Fruit fly (Drosophila melanogaster) whole organism, adult: ENCODE data around the gene CG15200.
A peak's percentile ranks its signal among the peaks of the same experiment; 100 is the strongest.

ENCODE experiments used
- CG12768 ChIP-seq: fragments of 200-800 bp; sonication (Bioruptor generic); optimal IDR thresholded peaks from 2 replicates; lab custom pipeline; 2017; ENCODE audit warnings: missing biosample characterization, missing genetic modification characterization, mild to moderate bottlenecking, moderate library complexity, missing genetic modification reagents
- CG1620 ChIP-seq: fragments of 200-800 bp; sonication (Bioruptor generic); optimal IDR thresholded peaks from 2 replicates; lab custom pipeline; 2016; ENCODE audit warnings: missing biosample characterization, missing genetic modification characterization
- CG33017 ChIP-seq: fragments of 200-800 bp; sonication (Bioruptor generic); optimal IDR thresholded peaks from 2 replicates; lab custom pipeline; 2018; ENCODE audit warnings: missing biosample characterization, mild to moderate bottlenecking, missing genetic modification characterization, moderate library complexity
- CG7045 ChIP-seq: fragments of 200-800 bp; sonication (Bioruptor generic); optimal IDR thresholded peaks from 2 replicates; lab custom pipeline; 2017; ENCODE audit warnings: missing biosample characterization, mild to moderate bottlenecking, missing genetic modification characterization
- CG7101 ChIP-seq: fragments of 200-800 bp; sonication (Bioruptor generic); optimal IDR thresholded peaks from 2 replicates; lab custom pipeline; 2018; ENCODE audit warnings: missing biosample characterization, mild to moderate bottlenecking, missing genetic modification characterization, moderate library complexity
- Clk ChIP-seq: fragments of 200-800 bp; sonication (Bioruptor generic); optimal IDR thresholded peaks from 2 replicates; lab custom pipeline; 2017; ENCODE audit warnings: missing biosample characterization, missing genetic modification characterization
- Hr96 ChIP-seq: fragments of 200-800 bp; sonication (Bioruptor generic); optimal IDR thresholded peaks from 2 replicates; lab custom pipeline; 2016; ENCODE audit warnings: missing biosample characterization, missing genetic modification characterization
- Mnt ChIP-seq: fragments of 200-800 bp; sonication (Bioruptor generic); optimal IDR thresholded peaks from 2 replicates; lab custom pipeline; 2016; ENCODE audit warnings: missing biosample characterization, mild to moderate bottlenecking, missing genetic modification characterization
- cic ChIP-seq: fragments of 200-800 bp; sonication (Bioruptor generic); optimal IDR thresholded peaks from 2 replicates; lab custom pipeline; 2017; ENCODE audit warnings: missing biosample characterization, mild to moderate bottlenecking, missing genetic modification characterization, moderate library complexity
- cnc ChIP-seq, 2 experiments: fragments of >200 bp; optimal IDR thresholded peaks; 2 replicates each; lab custom pipeline; 2017
- kay ChIP-seq: fragments of 200-800 bp; sonication (Bioruptor generic); peaks from one replicate; lab custom pipeline; 2016; ENCODE audit warnings: missing biosample characterization, missing genetic modification characterization, borderline replicate concordance
- ovo ChIP-seq: fragments of 200-800 bp; sonication (Bioruptor generic); optimal IDR thresholded peaks from 2 replicates; lab custom pipeline; 2016; ENCODE audit warnings: missing biosample characterization, missing genetic modification characterization

DNA sequence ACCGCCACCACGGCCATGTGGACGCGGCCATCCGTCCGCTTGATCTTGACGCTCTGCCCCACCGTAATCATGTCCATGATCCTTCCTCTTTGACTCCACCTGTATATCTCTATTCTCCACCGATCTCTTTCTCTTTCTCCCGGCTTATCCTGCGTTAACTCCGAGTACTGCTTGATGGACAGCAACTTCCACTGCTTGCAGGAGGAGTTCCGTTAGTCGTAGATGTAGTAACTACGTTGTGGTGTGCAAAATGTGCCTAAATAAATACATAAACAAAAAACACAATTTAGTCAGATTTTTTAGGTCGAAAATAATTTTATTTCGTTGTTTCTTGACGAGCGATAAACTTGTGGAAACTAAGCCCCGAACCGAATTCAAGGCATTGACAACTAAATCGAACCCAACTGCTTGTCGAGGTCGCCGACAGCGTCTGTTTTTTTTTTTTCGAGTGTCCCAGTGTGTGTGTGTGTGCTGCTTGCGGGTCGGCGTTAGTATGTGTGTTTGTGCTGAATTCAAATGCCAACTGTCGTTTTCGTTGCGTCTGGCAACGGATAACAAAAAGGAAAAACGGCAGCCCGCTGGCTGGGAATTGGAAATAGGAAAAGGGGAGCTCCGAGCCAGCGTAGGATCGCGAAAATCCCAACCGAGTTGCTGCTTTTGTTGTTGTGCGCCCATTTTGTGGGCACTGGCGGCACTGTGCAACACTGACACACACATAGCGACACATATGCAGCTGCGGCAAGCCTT, 46.7 kb upstream of the CG15200 start:
- TF ChIP-seq CG12768 (GFP tag; lab: Kevin White, UChicago) (no peak), cic (GFP tag; lab: Kevin White, UChicago) (no peak), CG1620 (GFP tag; lab: Kevin White, UChicago) (peak; percentile 23), CG33017 (tag; lab: Kevin White, UChicago) (no peak), kay (GFP tag; lab: Kevin White, UChicago) (no peak), cnc (optimal IDR thresholded peaks at IDR 0.05; lab: Kevin White, UChicago) (no peak), ovo (peak; percentile 33), Mnt (GFP tag; lab: Kevin White, UChicago) (no peak), CG7101 (tag; lab: Kevin White, UChicago) (no peak), Clk (GFP tag; lab: Kevin White, UChicago) (no peak), Hr96 (GFP tag; lab: Kevin White, UChicago) (no peak), CG7045 (GFP tag; lab: Kevin White, UChicago) (no peak)
